Worm (Caenorhabditis elegans): ENCODE measurements around the gene spp-18.

spp-18 gene

ce11 chrIV:9610923-9611322, 17.4 kb downstream of the spp-18 start:
- TF ChIP-seq him-1 (tag; optimal IDR thresholded peaks at IDR 0.05) (no peak), dao-5 (tag; optimal IDR thresholded peaks at IDR 0.05) (no peak), W03F9.2 (tag; optimal IDR thresholded peaks at IDR 0.05) (no peak)

ce11 chrIV:9613072-9613590, 19.6 kb downstream of the spp-18 start:
- TF ChIP-seq him-1 (tag; optimal IDR thresholded peaks at IDR 0.05) (no peak), dao-5 (tag; optimal IDR thresholded peaks at IDR 0.05) (no peak), W03F9.2 (tag; optimal IDR thresholded peaks at IDR 0.05) (no peak)

ce11 chrIV:9614060-9614459, 20.5 kb downstream of the spp-18 start:
- TF ChIP-seq him-1 (tag; optimal IDR thresholded peaks at IDR 0.05) = no peak

DNA sequence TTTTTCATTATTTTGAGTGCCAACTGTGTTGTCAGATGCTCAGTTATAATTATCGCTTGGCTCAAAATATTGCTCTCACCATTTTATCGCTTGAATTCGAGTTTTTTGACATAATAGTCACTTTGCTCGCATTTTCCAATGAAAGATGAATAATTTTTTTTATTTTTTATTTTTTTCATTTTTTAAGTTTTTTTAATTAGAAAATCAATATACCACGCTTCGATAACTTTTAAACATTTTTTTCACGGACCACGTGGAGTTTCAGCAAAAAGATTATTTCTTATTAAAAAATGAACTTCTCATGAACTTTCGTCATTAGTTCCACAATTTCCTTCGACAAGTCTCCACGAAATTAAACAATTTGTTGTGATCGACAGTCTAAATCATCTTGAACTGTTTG, 21.2 kb downstream of the spp-18 start, which contains the start of gene elt-1:
elt-1 (plus strand) TSS at position 301 of the 400 bp plus-strand sequence.
- no peak for TF ChIP-seq W03F9.2 (tag; optimal IDR thresholded peaks at IDR 0.05)
- TF ChIP-seq dao-5 (tag; optimal IDR thresholded peaks at IDR 0.05) = no peak
- no peak for TF ChIP-seq him-1 (tag; optimal IDR thresholded peaks at IDR 0.05)

DNA sequence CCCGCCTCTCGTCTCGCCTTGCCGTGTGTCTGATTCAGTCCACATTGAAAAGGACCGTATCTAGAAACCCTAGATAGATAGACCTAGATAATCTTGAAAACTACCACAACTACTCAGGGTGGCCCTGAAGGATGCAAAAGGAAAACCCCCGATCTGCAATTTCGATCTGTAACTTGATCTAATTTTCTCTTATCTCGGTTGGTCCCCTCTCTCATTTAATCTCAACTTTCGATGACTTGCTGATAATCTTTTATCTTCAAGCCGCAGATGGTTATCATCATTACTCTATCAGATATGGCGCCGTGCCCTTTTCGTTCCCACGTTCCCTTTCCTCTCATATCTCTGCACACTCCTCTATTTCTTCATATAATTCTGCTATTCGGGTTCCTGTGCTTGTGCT, 22.0 kb downstream of the spp-18 start:
- TF ChIP-seq him-1 (tag; optimal IDR thresholded peaks at IDR 0.05) = no peak
- TF ChIP-seq W03F9.2 (tag; optimal IDR thresholded peaks at IDR 0.05) = no peak
- TF ChIP-seq dao-5 (tag; optimal IDR thresholded peaks at IDR 0.05) = no peak

DNA sequence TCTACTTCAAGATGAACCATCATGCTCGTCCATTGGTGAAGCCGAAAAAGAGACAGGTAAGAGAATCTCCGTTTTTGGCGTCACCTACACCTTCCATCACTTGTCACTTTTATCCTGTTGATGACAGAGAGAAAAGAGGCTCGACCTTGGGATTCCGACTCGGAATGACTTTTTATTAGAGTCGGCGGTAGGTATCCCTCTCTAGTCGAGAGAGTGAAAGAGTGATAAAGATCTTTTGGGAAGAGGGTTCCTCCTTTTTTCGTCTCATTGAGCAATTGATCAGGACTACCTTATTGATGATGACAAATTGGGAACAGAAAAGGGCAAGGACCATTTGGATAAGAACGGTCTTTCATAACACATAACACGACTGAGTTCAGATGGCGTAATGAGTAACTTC, 23.8 kb downstream of the spp-18 start:
- TF ChIP-seq him-1 (tag; optimal IDR thresholded peaks at IDR 0.05) (no peak), dao-5 (tag; optimal IDR thresholded peaks at IDR 0.05) (no peak), W03F9.2 (tag; optimal IDR thresholded peaks at IDR 0.05) (no peak)

DNA sequence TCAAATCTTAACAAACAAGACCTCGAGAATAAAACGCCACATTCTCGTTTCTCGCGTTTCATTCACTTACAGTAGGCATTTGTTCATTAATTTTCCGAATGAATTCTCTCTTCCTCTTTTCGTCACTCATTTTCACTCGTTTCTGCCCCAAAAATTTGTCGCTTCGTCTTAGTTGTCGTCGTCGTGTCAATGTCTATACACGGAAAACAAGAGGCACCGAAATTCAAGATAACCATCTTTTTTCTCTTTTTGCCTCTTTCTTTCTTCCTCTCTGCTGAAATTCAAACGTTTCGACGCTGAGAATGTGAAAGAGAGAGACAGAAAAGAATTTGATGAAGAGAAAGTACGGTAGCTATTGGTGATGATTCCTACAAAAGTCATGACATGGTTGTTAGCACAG, 24.5 kb downstream of the spp-18 start:
- TF ChIP-seq dao-5 (tag; optimal IDR thresholded peaks at IDR 0.05) = no peak
- no peak for TF ChIP-seq him-1 (tag; optimal IDR thresholded peaks at IDR 0.05)
- no peak for TF ChIP-seq W03F9.2 (tag; optimal IDR thresholded peaks at IDR 0.05)

ce11 chrIV:9618836-9619235, 25.3 kb downstream of the spp-18 start:
- TF ChIP-seq him-1 (tag; optimal IDR thresholded peaks at IDR 0.05) = no peak

DNA sequence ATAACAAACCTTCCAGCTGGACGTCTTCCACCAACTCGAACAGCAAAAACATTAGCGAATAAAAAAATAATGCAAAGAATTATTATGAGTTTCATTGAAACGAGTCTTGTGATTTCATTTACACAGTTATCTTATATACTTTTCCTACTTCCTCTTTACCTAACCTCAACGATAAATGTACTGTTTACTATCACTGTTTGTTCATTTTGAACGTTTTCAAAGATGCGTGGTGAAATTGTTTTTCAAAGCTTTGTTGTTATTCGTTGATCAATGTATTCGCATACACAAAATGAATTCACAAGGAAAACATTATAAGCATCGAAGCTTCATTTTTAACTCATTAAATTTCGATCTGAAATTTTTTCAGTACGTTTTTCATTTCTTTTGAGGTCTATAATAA, 28.8 kb downstream of the spp-18 start, which contains the start of gene W09C2.7:
W09C2.7 (minus strand) TSS at position 101 of the 400 bp plus-strand sequence.
- no peak for TF ChIP-seq dao-5 (tag; optimal IDR thresholded peaks at IDR 0.05)
- no peak for TF ChIP-seq W03F9.2 (tag; optimal IDR thresholded peaks at IDR 0.05)
- TF ChIP-seq him-1 (tag; optimal IDR thresholded peaks at IDR 0.05) = no peak

ce11 chrIV:9623269-9623668, 29.8 kb downstream of the spp-18 start, which contains the start of gene W09C2.9:
Gene W09C2.9 (minus strand): TSS chrIV:9623369.
- TF ChIP-seq W03F9.2 (tag; optimal IDR thresholded peaks at IDR 0.05) = no peak
- TF ChIP-seq him-1 (tag; optimal IDR thresholded peaks at IDR 0.05) = no peak

- TF ChIP-seq him-1 (tag; optimal IDR thresholded peaks at IDR 0.05) (no peak), dao-5 (tag; optimal IDR thresholded peaks at IDR 0.05) (no peak), W03F9.2 (tag; optimal IDR thresholded peaks at IDR 0.05) (no peak)
Measured at ce11 chrIV:9624275-9624674, 30.8 kb downstream of the spp-18 start, which contains the start of gene W09C2.8. Gene W09C2.8 (minus strand): TSS chrIV:9624375.

DNA sequence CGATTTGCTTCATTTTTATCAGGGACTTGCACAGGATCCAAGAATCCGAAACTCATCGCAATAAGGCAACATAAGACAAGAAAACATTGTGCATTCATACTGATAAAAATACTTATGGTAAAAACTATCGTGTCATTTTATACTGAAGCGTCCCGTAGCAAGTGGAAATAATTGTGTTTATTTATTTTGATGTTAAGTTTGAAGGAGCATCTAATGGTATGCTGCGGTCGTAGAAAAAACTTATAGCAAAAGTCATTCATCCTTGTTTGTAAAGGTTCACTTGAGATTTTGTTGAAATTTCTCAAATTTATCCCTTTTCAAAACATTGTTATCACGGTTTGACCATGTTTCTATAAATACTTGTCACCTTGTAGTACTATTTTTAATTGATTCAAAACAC, 31.5 kb downstream of the spp-18 start, which contains the start of gene W09C2.10:
W09C2.10 (minus strand) TSS at position 101 of the 400 bp plus-strand sequence.
- TF ChIP-seq him-1 (tag; optimal IDR thresholded peaks at IDR 0.05) = no peak
- no peak for TF ChIP-seq dao-5 (tag; optimal IDR thresholded peaks at IDR 0.05)
- no peak for TF ChIP-seq W03F9.2 (tag; optimal IDR thresholded peaks at IDR 0.05)

DNA sequence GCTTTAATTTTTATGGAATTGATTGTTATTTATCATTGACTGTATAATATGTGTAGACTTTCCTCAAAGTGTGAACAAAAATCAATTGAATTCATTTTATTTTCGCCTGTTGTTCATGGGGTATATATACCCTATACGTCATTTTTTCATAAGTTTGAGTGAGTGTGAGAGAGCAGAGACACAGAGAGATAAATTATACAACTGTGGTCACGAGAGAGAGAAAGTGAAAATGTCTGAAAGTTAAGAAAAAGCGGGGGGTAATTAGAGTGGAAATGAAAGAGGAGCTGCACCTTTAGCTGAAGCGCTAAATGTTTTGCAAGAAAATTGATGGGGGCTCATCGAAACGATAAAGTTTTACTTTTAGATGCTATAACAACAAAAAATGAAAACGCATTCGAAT, 32.3 kb downstream of the spp-18 start:
- TF ChIP-seq dao-5 (tag; optimal IDR thresholded peaks at IDR 0.05) = no peak

DNA sequence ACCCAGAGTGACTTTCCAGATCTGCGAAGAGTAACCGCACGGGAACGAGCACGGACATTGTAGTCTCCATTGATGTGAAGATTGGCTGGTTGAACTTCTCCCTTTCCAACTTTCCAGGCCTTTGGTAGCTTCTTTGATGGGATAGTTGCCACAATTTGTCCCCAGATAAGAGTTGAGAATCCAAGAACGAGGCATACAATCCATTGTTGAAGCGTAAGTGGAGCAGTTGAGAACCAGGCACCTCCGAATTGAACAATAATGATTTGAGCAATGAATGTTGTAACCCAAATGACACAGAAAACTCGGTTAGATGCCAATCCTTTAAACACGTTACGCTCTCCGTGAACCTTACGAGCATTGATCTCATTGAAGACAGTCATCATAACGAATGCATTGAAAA, 33.5 kb downstream of the spp-18 start:
- TF ChIP-seq dao-5 (tag; optimal IDR thresholded peaks at IDR 0.05) = no peak
- TF ChIP-seq him-1 (tag; optimal IDR thresholded peaks at IDR 0.05) = no peak

ce11 chrIV:9631579-9631978, 38.1 kb downstream of the spp-18 start:
- TF ChIP-seq dao-5 (tag; optimal IDR thresholded peaks at IDR 0.05) (no peak), W03F9.2 (tag; optimal IDR thresholded peaks at IDR 0.05) (no peak), him-1 (tag; optimal IDR thresholded peaks at IDR 0.05) (no peak)

DNA sequence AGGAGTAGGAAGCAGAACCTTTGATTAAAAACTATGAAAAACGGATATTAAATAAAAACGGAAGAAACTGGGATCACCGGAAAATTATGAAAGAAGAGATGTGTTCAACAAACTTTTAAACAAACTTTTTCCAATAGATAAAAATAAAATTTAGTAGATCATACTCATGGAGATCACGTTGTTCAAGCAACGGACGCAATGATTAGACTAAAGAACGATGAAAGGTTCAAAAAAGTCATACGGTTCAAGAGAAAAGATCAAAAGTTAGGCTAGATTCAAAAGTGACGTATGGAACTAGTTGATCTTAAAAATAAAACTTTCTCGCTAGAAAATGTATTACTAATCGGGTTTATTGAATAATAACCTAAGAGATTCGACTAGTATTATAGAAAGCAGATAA, 38.6 kb downstream of the spp-18 start:
- TF ChIP-seq dao-5 (tag; optimal IDR thresholded peaks at IDR 0.05) = no peak
- no peak for TF ChIP-seq him-1 (tag; optimal IDR thresholded peaks at IDR 0.05)
- no peak for TF ChIP-seq W03F9.2 (tag; optimal IDR thresholded peaks at IDR 0.05)

All from whole organism, L4/young adult.